Fruit fly (Drosophila melanogaster) whole organism, pupa: ENCODE data around the gene Cyp313a1.

Experiments
- CG10348 ChIP-seq: fragments of 200-800 bp; sonication (Bioruptor generic); IDR thresholded peaks from 2 replicates; pipeline ENCODE4 v1.3.6; 2022; ENCODE audit warnings: missing biosample characterization, missing genetic modification characterization
- CG12605 ChIP-seq: fragments of 200-800 bp; sonication (Bioruptor generic); IDR thresholded peaks from 2 replicates; pipeline ENCODE4 v1.3.6; 2022; ENCODE audit warnings: missing biosample characterization, missing genetic modification characterization
- CG13204 ChIP-seq: fragments of 200-800 bp; sonication (Bioruptor generic); optimal IDR thresholded peaks from 2 replicates; lab custom pipeline; 2018; ENCODE audit warnings: missing biosample characterization, mild to moderate bottlenecking, missing genetic modification characterization, moderate library complexity
- CG14655 ChIP-seq: fragments of 200-800 bp; sonication (Bioruptor generic); optimal IDR thresholded peaks from 3 replicates; lab custom pipeline; 2017; ENCODE audit warnings: mild to moderate bottlenecking, missing biosample characterization, missing genetic modification reagents, missing genetic modification characterization
- CG15710 ChIP-seq: fragments of 200-800 bp; sonication (Bioruptor generic); optimal IDR thresholded peaks from 2 replicates; lab custom pipeline; 2018; ENCODE audit warnings: missing biosample characterization, mild to moderate bottlenecking, missing genetic modification characterization, moderate library complexity
- CG17806 ChIP-seq: fragments of 200-800 bp; sonication (Bioruptor generic); optimal IDR thresholded peaks from 2 replicates; lab custom pipeline; 2018; ENCODE audit warnings: missing biosample characterization, mild to moderate bottlenecking, missing genetic modification characterization, moderate library complexity
- CG32121 ChIP-seq: fragments of 200-800 bp; sonication (Bioruptor generic); IDR thresholded peaks from 2 replicates; pipeline ENCODE4 v1.3.6; 2022; ENCODE audit warnings: missing biosample characterization, missing genetic modification characterization
- CG34367 ChIP-seq: fragments of 200-800 bp; sonication (Bioruptor generic); optimal IDR thresholded peaks from 2 replicates; lab custom pipeline; 2018; ENCODE audit warnings: missing biosample characterization, mild to moderate bottlenecking, missing genetic modification characterization
- CG4496 ChIP-seq: fragments of 200-800 bp; sonication (Bioruptor generic); IDR thresholded peaks from 3 replicates; pipeline ENCODE4 v1.3.6; 2022; ENCODE audit warnings: missing biosample characterization, missing genetic modification characterization
- CG8159 ChIP-seq: fragments of 200-800 bp; sonication (Bioruptor generic); optimal IDR thresholded peaks from 3 replicates; lab custom pipeline; 2018; ENCODE audit warnings: missing biosample characterization, mild to moderate bottlenecking, missing genetic modification characterization, moderate library complexity
- CG8301 ChIP-seq: fragments of 200-800 bp; sonication (Bioruptor generic); optimal IDR thresholded peaks from 2 replicates; lab custom pipeline; 2018; ENCODE audit warnings: missing biosample characterization, mild to moderate bottlenecking, missing genetic modification characterization
- CG9948 ChIP-seq: fragments of 200-800 bp; sonication (Bioruptor generic); optimal IDR thresholded peaks from 2 replicates; lab custom pipeline; 2018; ENCODE audit warnings: missing biosample characterization, mild to moderate bottlenecking, missing genetic modification characterization, moderate library complexity
- D1 ChIP-seq: fragments of 200-800 bp; sonication (Bioruptor generic); optimal IDR thresholded peaks from 2 replicates; lab custom pipeline; 2018; ENCODE audit warnings: missing biosample characterization, mild to moderate bottlenecking, missing genetic modification characterization, moderate library complexity
- EcR ChIP-seq: fragments of 200-800 bp; sonication (Bioruptor generic); optimal IDR thresholded peaks from 3 replicates; lab custom pipeline; 2019; ENCODE audit warnings: missing biosample characterization, missing genetic modification characterization, mild to moderate bottlenecking, moderate library complexity, missing genetic modification reagents
- Ets98B ChIP-seq: fragments of 200-800 bp; sonication (Bioruptor generic); IDR thresholded peaks from 2 replicates; pipeline ENCODE4 v1.3.6; 2022; ENCODE audit warnings: missing biosample characterization, missing genetic modification characterization
- Pif1A ChIP-seq: fragments of 200-800 bp; sonication (Bioruptor generic); optimal IDR thresholded peaks from 3 replicates; lab custom pipeline; 2016; ENCODE audit warnings: missing biosample characterization, missing genetic modification characterization
- Pif1B ChIP-seq: fragments of 200-800 bp; sonication (Bioruptor generic); optimal IDR thresholded peaks from 3 replicates; lab custom pipeline; 2016; ENCODE audit warnings: missing biosample characterization, missing genetic modification characterization
- Snoo ChIP-seq: fragments of 200-800 bp; sonication (Bioruptor generic); optimal IDR thresholded peaks from 3 replicates; lab custom pipeline; 2017; ENCODE audit warnings: missing biosample characterization, mild to moderate bottlenecking, missing genetic modification characterization, inconsistent platforms
- fd96Ca ChIP-seq: fragments of 200-800 bp; sonication (Bioruptor generic); IDR thresholded peaks from 3 replicates; pipeline ENCODE4 v1.3.6; 2022; ENCODE audit warnings: missing biosample characterization, missing genetic modification characterization
- gl ChIP-seq: fragments of 200-800 bp; sonication (Bioruptor generic); optimal IDR thresholded peaks from 2 replicates; lab custom pipeline; 2018; ENCODE audit warnings: missing biosample characterization, mild to moderate bottlenecking, missing genetic modification characterization
- rn ChIP-seq: fragments of 200-800 bp; sonication (Bioruptor generic); IDR thresholded peaks from 2 replicates; pipeline ENCODE4 v1.3.6; 2022; ENCODE audit warnings: missing biosample characterization, missing genetic modification characterization

The Cyp313a1 gene

DNA sequence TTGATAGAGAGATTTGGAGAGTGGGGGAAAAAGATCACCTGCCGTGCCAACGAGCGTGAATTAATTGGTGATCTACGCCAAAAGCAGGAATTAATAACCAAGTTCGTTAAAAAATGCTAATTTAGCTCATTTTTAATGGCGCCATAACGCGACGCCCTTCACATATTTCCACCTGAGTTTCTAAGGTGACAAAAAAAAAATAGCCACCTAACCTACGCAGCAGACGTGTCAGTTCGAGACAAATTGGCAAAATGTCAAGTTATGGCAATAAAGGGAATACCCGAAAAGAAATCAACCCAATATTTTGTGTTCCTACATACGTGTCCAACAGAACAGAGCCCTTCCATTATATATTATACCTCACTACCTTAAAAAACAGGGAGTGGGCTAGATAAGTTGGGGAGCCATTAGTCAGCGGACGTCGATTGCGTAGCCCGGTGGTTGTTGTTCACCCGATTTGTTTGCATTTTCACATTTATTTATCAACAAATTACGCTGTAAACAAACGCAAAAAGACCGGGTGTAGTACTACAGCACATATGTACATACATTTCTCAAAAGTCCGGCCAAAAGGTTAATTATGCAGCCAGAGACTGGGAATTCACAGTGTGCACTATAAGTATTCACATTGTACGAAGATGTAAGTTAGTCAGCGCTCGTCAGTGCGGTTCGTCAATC is 43.6 kb upstream of the Cyp313a1 start:
- TF ChIP-seq fd96Ca, result no peak
- TF ChIP-seq CG8159 (tag; lab: Kevin White, UChicago), result no peak
- no peak for TF ChIP-seq rn (GFP tag; lab: Robert Waterston, UW)
- TF ChIP-seq CG9948 (tag; lab: Kevin White, UChicago), result no peak
- no peak for TF ChIP-seq gl (tag; lab: Kevin White, UChicago)
- TF ChIP-seq CG13204 (GFP tag; lab: Kevin White, UChicago), result no peak
- TF ChIP-seq CG4496, result no peak
- TF ChIP-seq CG12605 (GFP tag; lab: Robert Waterston, UW), result no peak
- TF ChIP-seq CG34367 (tag; lab: Kevin White, UChicago), result no peak
- TF ChIP-seq D1 (tag; lab: Kevin White, UChicago), result no peak
- no peak for TF ChIP-seq CG8301 (tag; lab: Kevin White, UChicago)
- TF ChIP-seq CG14655, result no peak
- no peak for TF ChIP-seq Ets98B
- no peak for TF ChIP-seq CG17806
- TF ChIP-seq CG15710, result no peak
- no peak for TF ChIP-seq EcR (GFP tag; lab: Kevin White, UChicago)
- no peak for TF ChIP-seq CG10348
- no peak for TF ChIP-seq Pif1A (GFP tag; lab: Kevin White, UChicago)
- TF ChIP-seq CG32121 (GFP tag; lab: Robert Waterston, UW), result no peak
- TF ChIP-seq Snoo (tag; lab: Kevin White, UChicago), result no peak

DNA sequence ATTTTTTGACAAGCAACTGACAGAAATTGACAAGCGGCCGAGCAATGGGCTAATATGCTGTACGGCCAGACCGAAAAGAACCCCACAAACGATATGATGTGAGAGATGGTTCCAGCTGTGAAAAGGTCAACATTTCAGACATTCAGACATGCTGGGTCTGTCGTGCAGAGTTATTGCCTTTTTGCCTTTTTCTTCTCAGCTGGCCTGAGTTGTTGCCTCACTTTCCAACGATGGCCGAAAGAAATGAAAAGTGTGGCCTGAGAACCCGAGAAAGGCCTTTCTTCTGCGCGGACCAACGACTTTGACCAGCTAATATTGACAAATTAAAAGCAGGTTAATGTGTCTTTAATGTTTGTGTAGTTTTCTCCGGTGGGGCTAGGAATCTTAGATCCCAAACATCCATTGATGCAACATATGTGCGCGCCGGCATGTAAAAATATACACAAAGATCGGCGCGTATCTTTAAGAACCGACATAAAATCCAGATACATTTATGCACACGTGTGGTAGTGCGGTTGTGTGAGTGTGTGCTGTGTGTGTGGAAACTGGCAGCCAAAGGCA is 42.9 kb upstream of the Cyp313a1 start:
- TF ChIP-seq CG9948 (tag; lab: Kevin White, UChicago) (no peak), CG13204 (GFP tag; lab: Kevin White, UChicago) (no peak), CG12605 (GFP tag; lab: Robert Waterston, UW) (no peak), Pif1B (GFP tag; lab: Kevin White, UChicago) (no peak), CG4496 (no peak), fd96Ca (no peak), EcR (GFP tag; lab: Kevin White, UChicago) (no peak), D1 (tag; lab: Kevin White, UChicago) (no peak), CG8301 (tag; lab: Kevin White, UChicago) (no peak), Snoo (tag; lab: Kevin White, UChicago) (no peak), Ets98B (no peak), Pif1A (GFP tag; lab: Kevin White, UChicago) (no peak)

DNA sequence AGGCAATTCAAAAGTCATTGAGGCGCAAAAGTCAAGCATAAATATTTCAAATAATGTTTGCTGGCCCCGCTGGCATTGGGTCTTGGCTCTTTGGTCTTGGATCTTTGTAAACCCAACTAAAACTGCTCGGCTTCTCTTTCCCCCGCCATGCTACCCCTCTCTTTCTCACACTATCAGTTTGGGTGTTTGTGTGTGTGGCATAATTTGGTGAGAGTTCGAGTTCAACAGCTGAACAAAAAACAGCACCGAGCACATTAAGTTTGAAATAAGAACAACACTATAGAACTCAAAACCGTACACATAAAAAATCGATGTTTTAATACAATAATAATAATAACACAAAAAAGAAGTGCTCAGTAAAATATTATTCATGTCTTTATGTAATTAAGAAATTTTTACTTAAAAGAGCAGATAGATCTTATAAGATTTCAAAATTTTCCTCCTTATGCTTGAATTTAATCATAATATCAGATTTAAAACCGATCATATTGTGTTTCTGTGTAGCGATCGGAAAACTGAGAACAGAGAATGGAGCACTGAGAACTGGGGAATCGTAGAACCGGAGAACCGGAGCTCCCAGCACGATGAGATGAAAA is 42.3 kb upstream of the Cyp313a1 start:
- TF ChIP-seq CG17806 (peak; percentile 24), CG14655 (peak; percentile 26), CG8159 (tag; lab: Kevin White, UChicago) (peak; percentile 12), D1 (tag; lab: Kevin White, UChicago) (no peak), CG4496 (no peak), gl (tag; lab: Kevin White, UChicago) (no peak), Pif1B (GFP tag; lab: Kevin White, UChicago) (no peak), CG9948 (tag; lab: Kevin White, UChicago) (peak; percentile 36), CG8301 (tag; lab: Kevin White, UChicago) (peak; percentile 27), CG34367 (tag; lab: Kevin White, UChicago) (no peak), fd96Ca (no peak)

DNA sequence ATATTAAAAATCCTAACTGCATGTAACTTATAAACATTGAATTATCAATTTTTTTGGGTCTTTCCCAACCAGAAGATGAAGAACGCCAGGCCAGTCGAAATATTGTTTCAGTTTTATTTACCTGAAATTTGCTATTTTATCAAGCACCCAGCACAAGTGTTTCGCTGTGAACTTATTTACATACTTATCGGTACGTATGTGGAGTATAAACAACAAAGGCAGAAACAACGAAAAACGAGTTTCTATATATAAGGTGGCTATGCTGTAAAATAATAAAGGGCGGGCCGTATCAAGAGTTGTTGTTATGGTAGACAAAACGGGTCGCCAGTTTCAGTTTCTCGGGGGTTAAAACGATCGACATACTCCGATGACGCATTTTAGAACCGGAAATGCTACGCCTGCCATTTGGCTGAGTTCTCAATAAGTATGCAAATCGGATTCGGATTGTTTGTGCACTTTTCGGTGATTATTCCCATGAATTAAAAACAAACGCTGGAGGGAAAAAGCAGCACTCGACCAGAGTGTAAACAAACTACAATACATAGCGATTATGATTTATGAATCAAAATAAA is 41.1 kb upstream of the Cyp313a1 start:
- TF ChIP-seq EcR (GFP tag; lab: Kevin White, UChicago), result peak; percentile 6
- no peak for TF ChIP-seq Ets98B

DNA sequence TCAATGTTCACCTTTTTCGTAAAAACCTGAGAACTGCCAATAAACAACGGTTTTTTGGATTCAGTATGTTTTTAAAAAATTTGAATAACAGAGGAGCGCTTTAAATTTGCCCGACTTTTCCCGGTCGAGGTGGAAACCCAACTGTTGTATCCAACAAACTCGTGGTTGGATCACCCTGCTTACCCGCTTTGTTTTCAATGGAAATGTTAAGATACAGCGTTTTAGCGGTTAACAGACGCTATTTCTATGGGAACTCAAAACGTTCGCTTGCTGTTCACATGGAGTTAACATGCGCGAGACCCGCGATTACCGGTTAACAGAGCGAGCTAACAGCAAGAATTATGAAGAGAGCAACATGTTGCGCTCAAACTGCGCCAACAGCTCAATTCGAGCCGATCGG is 39.3 kb upstream of the Cyp313a1 start, which contains the start of gene cv-c:
Gene cv-c, minus strand, starts transcription at position 145 of the 400 bp plus-strand sequence.
- no peak for TF ChIP-seq CG8159 (tag; lab: Kevin White, UChicago)
- TF ChIP-seq rn (GFP tag; lab: Robert Waterston, UW), result no peak
- no peak for TF ChIP-seq CG17806
- no peak for TF ChIP-seq Snoo (tag; lab: Kevin White, UChicago)
- no peak for TF ChIP-seq CG9948 (tag; lab: Kevin White, UChicago)
- TF ChIP-seq CG13204 (GFP tag; lab: Kevin White, UChicago), result no peak
- no peak for TF ChIP-seq Pif1A (GFP tag; lab: Kevin White, UChicago)
- TF ChIP-seq Pif1B (GFP tag; lab: Kevin White, UChicago), result no peak
- TF ChIP-seq CG32121 (GFP tag; lab: Robert Waterston, UW), result no peak
- no peak for TF ChIP-seq gl (tag; lab: Kevin White, UChicago)
- peak; percentile 35 for TF ChIP-seq EcR (GFP tag; lab: Kevin White, UChicago)
- no peak for TF ChIP-seq CG15710
- TF ChIP-seq CG12605 (GFP tag; lab: Robert Waterston, UW), result 0 out of 2 replicates have a peak, but pooled peaks have one; percentile 10
- TF ChIP-seq D1 (tag; lab: Kevin White, UChicago), result no peak
- no peak for TF ChIP-seq fd96Ca
- TF ChIP-seq CG8301 (tag; lab: Kevin White, UChicago), result no peak
- TF ChIP-seq CG4496, result 0 out of 3 replicates have a peak, but pooled peaks have one; percentile 34
